Worm (Caenorhabditis elegans) whole organism, young adult: ENCODE results near the gene npp-9.

Experiments
- cebp-2 ChIP-seq: fragments of 200-800 bp; sonication (Bioruptor generic); IDR thresholded peaks from 2 replicates; pipeline ENCODE4 v1.3.6; 2022; ENCODE audit warnings: missing genetic modification characterization, missing compliant biosample characterization
- ceh-27 ChIP-seq: fragments of 200-800 bp; sonication (Bioruptor generic); optimal IDR thresholded peaks from 2 replicates; lab custom pipeline; 2018; ENCODE audit warnings: mild to moderate bottlenecking, missing genetic modification characterization, moderate library complexity, missing compliant biosample characterization
- hrde-1 ChIP-seq: sonication (generic microtip); optimal IDR thresholded peaks from 2 replicates; lab custom pipeline; 2016; ENCODE audit warnings: missing genetic modification characterization, mild to moderate bottlenecking, missing compliant biosample characterization, moderate library complexity, missing genotype, missing genetic modification reagents, borderline replicate concordance
- hsf-1 ChIP-seq: fragments of 200-800 bp; sonication (Bioruptor generic); IDR thresholded peaks from 2 replicates; pipeline ENCODE4 v1.3.6; 2022; ENCODE audit warnings: missing genetic modification reagents, missing genetic modification characterization, missing compliant biosample characterization
- nhr-120 ChIP-seq: fragments of 200-800 bp; sonication (Bioruptor generic); IDR thresholded peaks from 2 replicates; pipeline ENCODE4 v1.3.6; 2022; ENCODE audit warnings: missing genetic modification characterization, missing compliant biosample characterization
- rpc-1 ChIP-seq, 2 experiments: fragments of 150-350 bp in 1 of 2; sonication (generic microtip) in 1 of 2; optimal IDR thresholded peaks; 2 replicates each; lab custom pipeline; 2014 to 2018; ENCODE audit warnings: missing biosample characterization in 1 of 2, missing genetic modification characterization in 1 of 2, missing genetic modification reagents in 1 of 2, missing genotype in 1 of 2

ce11 chrIII:3389426-3390020 lies 14.8 kb downstream of the npp-9 start, which contains the start of the genes elmd-1 and hecw-1:
- TF ChIP-seq ceh-27 (peak; percentile 36), nhr-120 (GFP tag; lab: Robert Waterston, UW) (no peak), cebp-2 (GFP tag; lab: Robert Waterston, UW) (no peak), rpc-1 (optimal IDR thresholded peaks at IDR 0.05; lab: Kevin White, UChicago) (peak; percentile 61), rpc-1 (tag; optimal IDR thresholded peaks at IDR 0.05; lab: Kevin White, UChicago) (peak; percentile 81), hrde-1 (tag; lab: Kevin White, UChicago) (peak; percentile 17), hsf-1 (GFP tag; lab: Robert Waterston, UW) (0 out of 2 replicates have a peak, but pooled peaks have one; percentile 35)
